Fruit fly (Drosophila melanogaster): ENCODE results near the gene Nek2.

The Nek2 gene

DNA sequence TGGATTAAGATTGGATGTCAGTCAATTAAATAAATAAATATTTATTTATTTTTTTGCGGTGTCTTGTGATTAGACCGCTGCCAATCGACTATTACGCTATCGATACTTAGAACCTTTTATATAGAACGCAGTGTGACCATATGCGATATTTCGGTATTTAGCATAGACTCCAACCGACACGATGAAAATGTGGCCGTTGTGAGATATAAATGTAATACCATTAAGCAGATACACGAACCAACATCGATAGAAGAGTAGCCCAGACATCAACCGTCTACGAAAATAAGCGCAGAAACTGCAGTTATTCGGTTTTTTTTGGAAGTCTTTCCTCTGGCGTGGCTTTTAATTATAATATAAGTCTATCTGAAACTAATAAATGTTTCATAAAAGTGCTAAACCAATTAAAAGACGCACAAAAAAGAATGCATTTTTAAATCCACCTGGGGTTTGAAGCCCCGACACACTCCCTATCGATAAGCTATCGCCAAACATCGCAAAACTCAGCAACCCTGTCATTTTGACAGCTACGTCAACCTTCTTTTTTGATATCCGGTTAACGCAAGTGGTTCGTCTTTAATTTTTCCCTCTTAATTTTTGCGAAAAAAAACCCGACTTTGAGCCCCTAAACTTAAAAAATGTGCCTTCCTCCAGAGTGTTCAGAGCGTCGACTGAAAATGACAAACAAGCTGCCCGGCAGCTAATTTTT lies 41.9 kb upstream of the Nek2 start, which contains the start of the genes Dhdds and RpS14a (continued):
- TF ChIP-seq pnt (GFP tag; optimal IDR thresholded peaks at IDR 0.05) (no peak), CG6813 (GFP tag; optimal IDR thresholded peaks at IDR 0.05) (peak; percentile 41), bowl (GFP tag; IDR thresholded peaks at IDR 0.05) (no peak), CG14667 (GFP tag; IDR thresholded peaks at IDR 0.05) (no peak), CG10979 (tag; optimal IDR thresholded peaks at IDR 0.05) (peak; percentile 43), luna (GFP tag; optimal IDR thresholded peaks at IDR 0.05) (no peak), BEAF-32 (GFP tag; optimal IDR thresholded peaks at IDR 0.05) (peak; percentile 98), CG13894 (tag; optimal IDR thresholded peaks at IDR 0.05) (no peak), CHES-1-like (GFP tag; optimal IDR thresholded peaks at IDR 0.05) (peak; percentile 72), Usf (GFP tag; optimal IDR thresholded peaks at IDR 0.05) (peak; percentile 44), mirr (GFP tag; optimal IDR thresholded peaks at IDR 0.05) (no peak), TFAM (GFP tag; optimal IDR thresholded peaks at IDR 0.05) (no peak), sima (GFP tag; optimal IDR thresholded peaks at IDR 0.05) (no peak), kni (GFP tag; optimal IDR thresholded peaks at IDR 0.05) (peak; percentile 68), her (GFP tag; optimal IDR thresholded peaks at IDR 0.05) (peak; percentile 12), caup (GFP tag; optimal IDR thresholded peaks at IDR 0.05; ENCODE audit: severe bottlenecking) (peak; percentile 75), ssp (GFP tag; IDR thresholded peaks at IDR 0.05) (no peak), dimm (GFP tag; IDR thresholded peaks at IDR 0.05) (no peak), CG1792 (GFP tag; optimal IDR thresholded peaks at IDR 0.05) (no peak), CG13123 (GFP tag; optimal IDR thresholded peaks at IDR 0.05) (no peak), Myb (GFP tag; optimal IDR thresholded peaks at IDR 0.05) (peak; percentile 50), Doc2 (GFP tag; IDR thresholded peaks at IDR 0.05) (no peak), CG7963 (GFP tag; IDR thresholded peaks at IDR 0.05; ENCODE audit: partially characterized antibody) (peak; percentile 44; the same call in 1 of the 3 replicates), pzg (GFP tag; optimal IDR thresholded peaks at IDR 0.05) (peak; percentile 85), schlank (tag; optimal IDR thresholded peaks at IDR 0.05) (no peak), Dfd (GFP tag; optimal IDR thresholded peaks at IDR 0.05) (no peak), CG14050 (GFP tag; IDR thresholded peaks at IDR 0.05) (no peak), CG12071 (GFP tag; optimal IDR thresholded peaks at IDR 0.05) (peak; percentile 57), bab2 (GFP tag; optimal IDR thresholded peaks at IDR 0.05) (no peak), grn (GFP tag; optimal IDR thresholded peaks at IDR 0.05) (peak; percentile 5), sug (tag; optimal IDR thresholded peaks at IDR 0.05) (peak; percentile 63), CG12219 (GFP tag; optimal IDR thresholded peaks at IDR 0.05) (peak; percentile 28), Dref (GFP tag; IDR thresholded peaks at IDR 0.05) (peak; percentile 73), CG11093 (GFP tag; IDR thresholded peaks at IDR 0.05) (no peak), CG17359 (tag; optimal IDR thresholded peaks at IDR 0.05) (peak; percentile 30), CG6791 (GFP tag; IDR thresholded peaks at IDR 0.05; ENCODE audit: partially characterized antibody) (peak; percentile 71; the same call in 2 of the 3 replicates), CG17612 (GFP tag; IDR thresholded peaks at IDR 0.05) (no peak), NC2β (GFP tag; optimal IDR thresholded peaks at IDR 0.05) (peak; percentile 88), salm (tag; optimal IDR thresholded peaks at IDR 0.05) (peak; percentile 56), Drgx (GFP tag; IDR thresholded peaks at IDR 0.05) (no peak), CG11398 (GFP tag; optimal IDR thresholded peaks at IDR 0.05) (peak; percentile 25), p53 (GFP tag; optimal IDR thresholded peaks at IDR 0.05) (no peak), lbe (GFP tag; optimal IDR thresholded peaks at IDR 0.05) (no peak), chif (GFP tag; optimal IDR thresholded peaks at IDR 0.05) (peak; percentile 12 to 59), CG6689 (GFP tag; IDR thresholded peaks at IDR 0.05) (no peak), Nf-YC (tag; optimal IDR thresholded peaks at IDR 0.05) (peak; percentile 54), Dek (tag; optimal IDR thresholded peaks at IDR 0.05) (no peak), tin (GFP tag; optimal IDR thresholded peaks at IDR 0.05) (peak; percentile 17), GATAe (GFP tag; conservative IDR thresholded peaks at IDR 0.05) (no peak), CG3065 (GFP tag; optimal IDR thresholded peaks at IDR 0.05) (no peak)

Measured in whole organism, embryonic.